Worm (Caenorhabditis elegans): ENCODE data around the gene F17C11.12.

F17C11.12 gene

DNA sequence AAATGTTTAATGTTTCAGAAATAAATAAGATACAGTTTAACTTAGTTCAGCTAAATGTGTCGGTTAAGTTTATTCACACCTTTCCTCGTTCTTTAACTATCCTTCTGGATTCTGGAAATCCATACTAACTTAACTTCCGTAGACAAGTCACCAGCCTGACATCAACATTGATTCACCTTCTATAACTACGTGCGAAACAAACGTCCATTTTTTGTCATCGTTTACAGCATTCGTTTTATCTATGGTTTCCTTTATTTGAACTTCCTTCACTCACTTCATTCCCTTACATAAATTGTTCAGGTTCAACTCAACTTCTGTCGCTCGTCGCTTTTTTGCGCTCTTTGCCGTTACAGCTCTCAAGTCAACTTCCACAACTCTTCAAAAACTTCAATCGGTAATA is 4.4 kb upstream of the F17C11.12 start, which contains the start of gene F17C11.26 (continued):
- TF ChIP-seq ZK337.2 (GFP tag; IDR thresholded peaks at IDR 0.05) (no peak), R02D3.7 (tag; optimal IDR thresholded peaks at IDR 0.05) (no peak), zfp-2 (tag; optimal IDR thresholded peaks at IDR 0.05) (no peak), nhr-25 (tag; optimal IDR thresholded peaks at IDR 0.05; ENCODE audit: borderline replicate concordance, insufficient read depth) (no peak), snpc-4 (tag; optimal IDR thresholded peaks at IDR 0.05) (no peak), gei-8 (GFP tag; optimal IDR thresholded peaks at IDR 0.05) (no peak)

DNA sequence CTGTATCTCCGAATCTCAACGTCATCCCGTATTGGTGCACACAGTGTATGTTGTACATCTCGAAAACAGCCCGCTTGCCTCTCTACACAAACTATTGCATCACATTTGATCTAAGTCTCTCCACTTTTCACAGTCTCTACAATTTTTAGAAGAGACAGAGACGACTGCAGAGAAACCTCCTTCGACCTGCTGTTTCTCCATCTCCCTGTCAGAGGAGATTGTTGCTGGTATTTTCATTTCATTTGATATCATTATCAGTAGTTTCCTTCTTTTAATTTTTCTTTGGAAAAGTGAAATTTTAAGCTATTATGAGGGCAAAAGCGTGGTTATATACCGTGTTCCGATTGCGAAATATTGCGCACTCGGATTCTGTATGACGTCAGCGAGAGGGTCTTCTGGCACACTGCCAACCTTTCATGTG is 3.9 kb upstream of the F17C11.12 start:
- TF ChIP-seq dmd-6 (GFP tag; IDR thresholded peaks at IDR 0.05): peak; percentile 85; the same call in 1 of the 2 replicates
- TF ChIP-seq zip-11 (GFP tag; IDR thresholded peaks at IDR 0.05): no peak
- TF ChIP-seq cey-2 (tag; optimal IDR thresholded peaks at IDR 0.05; ENCODE audit: borderline replicate concordance, insufficient read depth): peak; percentile 51
- no peak; the same call in 1 of the 2 replicates for TF ChIP-seq lin-1 (GFP tag; IDR thresholded peaks at IDR 0.05)
- peak; percentile 55; the same call in 1 of the 2 replicates for TF ChIP-seq hmg-1.1 (GFP tag; IDR thresholded peaks at IDR 0.05)
- TF ChIP-seq hif-1 (tag; optimal IDR thresholded peaks at IDR 0.05): peak in 1 of 2 experiments; percentile 51
- TF ChIP-seq nhr-25 (tag; optimal IDR thresholded peaks at IDR 0.05; ENCODE audit: borderline replicate concordance, insufficient read depth): no peak
- TF ChIP-seq arid-1 (GFP tag; conservative IDR thresholded peaks at IDR 0.05): 0 out of 2 replicates have a peak, but pooled peaks have one; percentile 10
- no peak for TF ChIP-seq madf-9 (GFP tag; conservative IDR thresholded peaks at IDR 0.05)
- TF ChIP-seq tag-97 (GFP tag; IDR thresholded peaks at IDR 0.05): no peak
- TF ChIP-seq dmd-9 (GFP tag; IDR thresholded peaks at IDR 0.05): no peak
- peak; percentile 58 for TF ChIP-seq hlh-30 (tag; optimal IDR thresholded peaks at IDR 0.05; ENCODE audit: insufficient read depth)
- no peak for TF ChIP-seq ceh-44 (GFP tag; IDR thresholded peaks at IDR 0.05)
- TF ChIP-seq nhr-10 (tag; optimal IDR thresholded peaks at IDR 0.05): peak; percentile 71
- peak; percentile 31 for TF ChIP-seq nhr-11 (tag; optimal IDR thresholded peaks at IDR 0.05)
- no peak for TF ChIP-seq egl-43 (GFP tag; IDR thresholded peaks at IDR 0.05)
- no peak for TF ChIP-seq dmd-8 (GFP tag; IDR thresholded peaks at IDR 0.05)
- TF ChIP-seq mdl-1 (tag; optimal IDR thresholded peaks at IDR 0.05): peak; percentile 70 to 72
- TF ChIP-seq ZK337.2 (GFP tag; IDR thresholded peaks at IDR 0.05): no peak
- TF ChIP-seq ztf-11 (tag; optimal IDR thresholded peaks at IDR 0.05): no peak
- no peak for TF ChIP-seq ZK546.5 (tag; optimal IDR thresholded peaks at IDR 0.05)
- no peak for TF ChIP-seq saeg-2 (GFP tag; IDR thresholded peaks at IDR 0.05)
- TF ChIP-seq vab-7 (GFP tag; IDR thresholded peaks at IDR 0.05): no peak
- TF ChIP-seq nhr-102 (tag; optimal IDR thresholded peaks at IDR 0.05): peak; percentile 82
- TF ChIP-seq ceh-62 (tag; optimal IDR thresholded peaks at IDR 0.05): no peak
- TF ChIP-seq F49E8.2 (tag; optimal IDR thresholded peaks at IDR 0.05; ENCODE audit: borderline replicate concordance): no peak
- no peak for TF ChIP-seq attf-4 (tag; optimal IDR thresholded peaks at IDR 0.05)
- TF ChIP-seq lsy-2 (tag; optimal IDR thresholded peaks at IDR 0.05): peak in 1 of 2 experiments; percentile 73
- peak; percentile 28 for TF ChIP-seq pqm-1 (tag; optimal IDR thresholded peaks at IDR 0.05)
- no peak for TF ChIP-seq aly-2 (tag; optimal IDR thresholded peaks at IDR 0.05)
- TF ChIP-seq zip-2 (tag; optimal IDR thresholded peaks at IDR 0.05): peak; percentile 96
- no peak for TF ChIP-seq Y5F2A.4 (GFP tag; optimal IDR thresholded peaks at IDR 0.05)
- TF ChIP-seq unc-39 (tag; optimal IDR thresholded peaks at IDR 0.05): no peak
- TF ChIP-seq ctbp-1 (GFP tag; IDR thresholded peaks at IDR 0.05): no peak
- no peak for TF ChIP-seq Y105C5A.15 (GFP tag; IDR thresholded peaks at IDR 0.05)
- TF ChIP-seq nhr-48 (tag; optimal IDR thresholded peaks at IDR 0.05): peak; percentile 89
- no peak for TF ChIP-seq ceh-32 (tag; optimal IDR thresholded peaks at IDR 0.05; ENCODE audit: poor library complexity)
- TF ChIP-seq sdz-12 (GFP tag; optimal IDR thresholded peaks at IDR 0.05): no peak
- no peak for TF ChIP-seq Y75B8A.6 (GFP tag; IDR thresholded peaks at IDR 0.05)
- TF ChIP-seq dpl-1 (GFP tag; optimal IDR thresholded peaks at IDR 0.05): peak; percentile 36
- no peak for TF ChIP-seq daf-12 (tag; optimal IDR thresholded peaks at IDR 0.05)
- TF ChIP-seq nhr-42 (GFP tag; IDR thresholded peaks at IDR 0.05): no peak
- peak; percentile 67 for TF ChIP-seq lin-13 (GFP tag; optimal IDR thresholded peaks at IDR 0.05)
- TF ChIP-seq D1046.2 (GFP tag; IDR thresholded peaks at IDR 0.05): no peak
- TF ChIP-seq nhr-111 (GFP tag; optimal IDR thresholded peaks at IDR 0.05): no peak

All from whole organism, L4 larva.